Fruit fly (Drosophila melanogaster): ENCODE measurements around the gene Acbp1.

The Acbp1 gene

dm6 chr2L:8204996-8205567 is 42.8 kb upstream of the Acbp1 start, which contains the start of gene SLC5A11 (continued):
- TF ChIP-seq CG34422 (GFP tag; IDR thresholded peaks at IDR 0.05): peak; percentile 97
- TF ChIP-seq nerfin-2 (GFP tag; IDR thresholded peaks at IDR 0.05; ENCODE audit: partially characterized antibody): no peak
- TF ChIP-seq CG3163 (GFP tag; optimal IDR thresholded peaks at IDR 0.05): peak; percentile 46
- peak; percentile 90 for TF ChIP-seq CG17568 (GFP tag; optimal IDR thresholded peaks at IDR 0.05)
- TF ChIP-seq E2f2 (GFP tag; IDR thresholded peaks at IDR 0.05): peak; percentile 75
- peak; percentile 97 for TF ChIP-seq PHDP (tag; optimal IDR thresholded peaks at IDR 0.05)
- no peak for TF ChIP-seq CG1832 (GFP tag; optimal IDR thresholded peaks at IDR 0.05)
- TF ChIP-seq sima (GFP tag; optimal IDR thresholded peaks at IDR 0.05): peak; percentile 96
- TF ChIP-seq az2 (GFP tag; optimal IDR thresholded peaks at IDR 0.05): peak; percentile 91
- TF ChIP-seq mirr (GFP tag; optimal IDR thresholded peaks at IDR 0.05): peak; percentile 75
- TF ChIP-seq HmgD (GFP tag; optimal IDR thresholded peaks at IDR 0.05): no peak
- peak; percentile 83 for TF ChIP-seq ewg (GFP tag; optimal IDR thresholded peaks at IDR 0.05)
- peak; percentile 89 for TF ChIP-seq sqz (GFP tag; optimal IDR thresholded peaks at IDR 0.05)
- TF ChIP-seq Camta (GFP tag; optimal IDR thresholded peaks at IDR 0.05): peak; percentile 91
- peak; percentile 88 for TF ChIP-seq ac (GFP tag; optimal IDR thresholded peaks at IDR 0.05)
- peak; percentile 99 for TF ChIP-seq sd (tag; optimal IDR thresholded peaks at IDR 0.05)
- TF ChIP-seq CG18599 (GFP tag; optimal IDR thresholded peaks at IDR 0.05): peak; percentile 99
- peak; percentile 65 for TF ChIP-seq Hsf (GFP tag; optimal IDR thresholded peaks at IDR 0.05)
- peak; percentile 88 for TF ChIP-seq CG17612 (GFP tag; IDR thresholded peaks at IDR 0.05)
- TF ChIP-seq D (optimal IDR thresholded peaks at IDR 0.05): no peak
- peak; percentile 98 for TF ChIP-seq D (GFP tag; optimal IDR thresholded peaks at IDR 0.05)
- no peak for TF ChIP-seq CG7963 (GFP tag; IDR thresholded peaks at IDR 0.05; ENCODE audit: partially characterized antibody)
- TF ChIP-seq pros (GFP tag; optimal IDR thresholded peaks at IDR 0.05): peak; percentile 83
- peak; percentile 52 for TF ChIP-seq pho (GFP tag; optimal IDR thresholded peaks at IDR 0.05)
- TF ChIP-seq CG11696 (GFP tag; IDR thresholded peaks at IDR 0.05): peak; percentile 92
- peak; percentile 93 for TF ChIP-seq btn (GFP tag; optimal IDR thresholded peaks at IDR 0.05)
- peak; percentile 51 for TF ChIP-seq vfl (GFP tag; optimal IDR thresholded peaks at IDR 0.05)
- TF ChIP-seq gce (GFP tag; IDR thresholded peaks at IDR 0.05): peak; percentile 93
- TF ChIP-seq BEAF-32 (GFP tag; optimal IDR thresholded peaks at IDR 0.05): peak; percentile 47
- peak; percentile 95 for TF ChIP-seq Vsx1 (GFP tag; optimal IDR thresholded peaks at IDR 0.05)
- peak; percentile 97 for TF ChIP-seq grn (GFP tag; optimal IDR thresholded peaks at IDR 0.05)
- peak; percentile 96 for TF ChIP-seq run (tag; optimal IDR thresholded peaks at IDR 0.05)
- peak; percentile 94 for TF ChIP-seq CG11085 (GFP tag; IDR thresholded peaks at IDR 0.05)
- TF ChIP-seq Bteb2 (GFP tag; optimal IDR thresholded peaks at IDR 0.05): peak; percentile 41
- peak; percentile 95 for TF ChIP-seq CG6765 (GFP tag; optimal IDR thresholded peaks at IDR 0.05)
- peak; percentile 97 for TF ChIP-seq ERR (GFP tag; optimal IDR thresholded peaks at IDR 0.05)
- peak; percentile 82 for TF ChIP-seq CG9817 (tag; optimal IDR thresholded peaks at IDR 0.05)
- no peak for TF ChIP-seq Kr (GFP tag; optimal IDR thresholded peaks at IDR 0.05)
- peak; percentile 97 for TF ChIP-seq Awh (GFP tag; IDR thresholded peaks at IDR 0.05)
- peak; percentile 95 for TF ChIP-seq ham (GFP tag; IDR thresholded peaks at IDR 0.05)
- peak; percentile 100 for TF ChIP-seq H2.0 (GFP tag; IDR thresholded peaks at IDR 0.05)
- peak; percentile 99 for TF ChIP-seq sob (GFP tag; IDR thresholded peaks at IDR 0.05)
- peak; percentile 96 for TF ChIP-seq CG12659 (GFP tag; optimal IDR thresholded peaks at IDR 0.05)
- TF ChIP-seq HmgZ (tag; optimal IDR thresholded peaks at IDR 0.05): peak; percentile 96
- peak; percentile 97 for TF ChIP-seq esg (GFP tag; conservative IDR thresholded peaks at IDR 0.05)
- peak; percentile 92 for TF ChIP-seq grau (tag; optimal IDR thresholded peaks at IDR 0.05)
- TF ChIP-seq CG3838 (GFP tag; optimal IDR thresholded peaks at IDR 0.05): peak; percentile 97
- peak; percentile 97 for TF ChIP-seq C15 (GFP tag; IDR thresholded peaks at IDR 0.05)
- TF ChIP-seq mam (GFP tag; optimal IDR thresholded peaks at IDR 0.05): peak; percentile 95
- peak; percentile 79 for TF ChIP-seq Ada2b (GFP tag; IDR thresholded peaks at IDR 0.05)
- TF ChIP-seq CG6654 (GFP tag; optimal IDR thresholded peaks at IDR 0.05): peak; percentile 74

Data from whole organism, embryonic.